Fruit fly (Drosophila melanogaster): ENCODE data around the gene Fer1HCH.
A peak's percentile ranks its signal among the peaks of the same experiment; 100 is the strongest.

Fer1HCH gene

DNA sequence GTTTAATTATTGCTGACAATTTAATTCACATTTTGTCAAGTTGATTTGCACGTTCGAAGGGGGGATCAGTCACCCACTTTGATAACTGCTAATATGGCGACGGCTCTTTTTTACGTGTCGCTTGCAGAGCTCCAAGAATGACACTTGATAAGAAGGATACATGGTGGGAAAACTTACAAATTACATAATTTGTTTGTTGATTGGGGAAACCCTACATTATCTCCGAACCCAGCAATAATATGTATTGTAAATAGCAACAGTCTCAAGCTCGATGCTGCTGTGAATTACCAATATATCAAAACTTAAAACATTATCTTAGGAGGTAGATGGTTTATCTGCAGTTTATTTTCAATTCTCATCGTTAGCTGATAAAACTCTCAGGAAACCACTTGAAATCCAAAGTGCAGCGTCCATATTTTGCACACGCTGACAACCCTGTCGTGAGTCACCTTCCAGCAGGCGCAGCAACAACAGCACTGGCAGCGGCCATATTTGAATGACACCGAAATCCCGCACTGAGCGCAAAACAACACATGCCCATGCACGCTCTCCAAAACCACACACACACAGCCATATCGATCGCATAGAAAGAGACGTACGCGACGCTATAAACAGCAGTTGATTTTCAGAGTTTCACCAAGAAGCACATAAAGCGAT, 365 bp upstream of the Fer1HCH start (continued):
- TF ChIP-seq CG16815 (GFP tag; optimal IDR thresholded peaks at IDR 0.05) = peak; percentile 98
- TF ChIP-seq grau (tag; optimal IDR thresholded peaks at IDR 0.05) = peak; percentile 95
- peak; percentile 94 for TF ChIP-seq ems (GFP tag; optimal IDR thresholded peaks at IDR 0.05)
- TF ChIP-seq CG31388 (GFP tag; optimal IDR thresholded peaks at IDR 0.05) = peak; percentile 86
- peak; percentile 97 for TF ChIP-seq CG34376 (GFP tag; optimal IDR thresholded peaks at IDR 0.05)
- peak; percentile 87 for TF ChIP-seq ci (GFP tag; IDR thresholded peaks at IDR 0.05)
- TF ChIP-seq CG8290 (GFP tag; optimal IDR thresholded peaks at IDR 0.05) = peak; percentile 91
- TF ChIP-seq CG8290 (tag; optimal IDR thresholded peaks at IDR 0.05) = peak; percentile 93 to 95
- peak; percentile 89 for TF ChIP-seq tgo (GFP tag; IDR thresholded peaks at IDR 0.05)
- peak; percentile 90 for TF ChIP-seq CG14441 (GFP tag; IDR thresholded peaks at IDR 0.05)
- peak; percentile 37 for TF ChIP-seq bigmax (GFP tag; optimal IDR thresholded peaks at IDR 0.05)
- TF ChIP-seq CG18262 (tag; optimal IDR thresholded peaks at IDR 0.05) = peak; percentile 98
- peak; percentile 97 for TF ChIP-seq CG9437 (GFP tag; optimal IDR thresholded peaks at IDR 0.05)
- TF ChIP-seq unc-4 (GFP tag; IDR thresholded peaks at IDR 0.05; ENCODE audit: partially characterized antibody) = no peak
- TF ChIP-seq vfl (GFP tag; optimal IDR thresholded peaks at IDR 0.05) = peak; percentile 91
- TF ChIP-seq CG11085 (GFP tag; IDR thresholded peaks at IDR 0.05) = peak; percentile 84
- TF ChIP-seq CG12769 (tag; optimal IDR thresholded peaks at IDR 0.05) = peak; percentile 94
- TF ChIP-seq Eip74EF (GFP tag; optimal IDR thresholded peaks at IDR 0.05) = peak in 1 of 2 experiments; percentile 92
- TF ChIP-seq nau (GFP tag; optimal IDR thresholded peaks at IDR 0.05) = peak; percentile 96
- TF ChIP-seq sna (GFP tag; IDR thresholded peaks at IDR 0.05; ENCODE audit: partially characterized antibody) = no peak
- TF ChIP-seq Vsx1 (GFP tag; optimal IDR thresholded peaks at IDR 0.05) = peak; percentile 87
- peak; percentile 97 for TF ChIP-seq CG1233 (GFP tag; optimal IDR thresholded peaks at IDR 0.05)
- TF ChIP-seq CG6254 (GFP tag; optimal IDR thresholded peaks at IDR 0.05) = peak; percentile 86
- TF ChIP-seq hb (GFP tag; IDR thresholded peaks at IDR 0.05; ENCODE audit: partially characterized antibody) = no peak
- TF ChIP-seq NK7.1 (GFP tag; optimal IDR thresholded peaks at IDR 0.05) = peak; percentile 95
- TF ChIP-seq twi (tag; optimal IDR thresholded peaks at IDR 0.05) = peak; percentile 93
- no peak for TF ChIP-seq usp (GFP tag; optimal IDR thresholded peaks at IDR 0.05)
- peak; percentile 83 for TF ChIP-seq CG13894 (tag; optimal IDR thresholded peaks at IDR 0.05)
- TF ChIP-seq gsb (GFP tag; IDR thresholded peaks at IDR 0.05) = peak; percentile 72
- TF ChIP-seq lov (optimal IDR thresholded peaks at IDR 0.05) = no peak
- peak; percentile 86 for TF ChIP-seq lov (GFP tag; IDR thresholded peaks at IDR 0.05)
- TF ChIP-seq NfI (GFP tag; optimal IDR thresholded peaks at IDR 0.05) = peak; percentile 95
- peak; percentile 99 for TF ChIP-seq CG7556 (GFP tag; optimal IDR thresholded peaks at IDR 0.05)
- peak; percentile 98 for TF ChIP-seq tio (GFP tag; optimal IDR thresholded peaks at IDR 0.05)
- peak; percentile 95 for TF ChIP-seq en (GFP tag; optimal IDR thresholded peaks at IDR 0.05)
- TF ChIP-seq pzg (GFP tag; optimal IDR thresholded peaks at IDR 0.05) = peak; percentile 18
- TF ChIP-seq CG10147 (GFP tag; optimal IDR thresholded peaks at IDR 0.05) = peak; percentile 96
- TF ChIP-seq Dad (GFP tag; optimal IDR thresholded peaks at IDR 0.05) = peak; percentile 96
- peak; percentile 79 for TF ChIP-seq Jarid2 (GFP tag; optimal IDR thresholded peaks at IDR 0.05)
- peak; percentile 86 for TF ChIP-seq sisA (GFP tag; IDR thresholded peaks at IDR 0.05)
- TF ChIP-seq tin (GFP tag; optimal IDR thresholded peaks at IDR 0.05) = peak; percentile 97
- peak; percentile 80 for TF ChIP-seq bowl (GFP tag; IDR thresholded peaks at IDR 0.05)
- TF ChIP-seq CG10267 (tag; optimal IDR thresholded peaks at IDR 0.05) = peak; percentile 88
- TF ChIP-seq CG10654 (GFP tag; optimal IDR thresholded peaks at IDR 0.05) = peak; percentile 95
- TF ChIP-seq Poxn (GFP tag; IDR thresholded peaks at IDR 0.05) = peak; percentile 32; the same call in 1 of the 2 replicates
- TF ChIP-seq seq (GFP tag; IDR thresholded peaks at IDR 0.05) = peak; percentile 88; the same call in 1 of the 2 replicates
- peak; percentile 75 for TF ChIP-seq CG7928 (GFP tag; optimal IDR thresholded peaks at IDR 0.05)
- peak; percentile 73 for TF ChIP-seq CG17612 (GFP tag; IDR thresholded peaks at IDR 0.05)
- no peak for TF ChIP-seq CG1832 (GFP tag; optimal IDR thresholded peaks at IDR 0.05)
- TF ChIP-seq jing (GFP tag; optimal IDR thresholded peaks at IDR 0.05) = peak; percentile 92
